Worm (Caenorhabditis elegans) whole organism, L4/young adult: Measurements from ENCODE around the gene ddo-3.

Experiments used
- W03F9.2 ChIP-seq: fragments of 150-350 bp; optimal IDR thresholded peaks from 2 replicates; lab custom pipeline; 2014; ENCODE audit warnings: missing biosample characterization, missing genetic modification characterization
- dao-5 ChIP-seq: sonication (generic microtip); optimal IDR thresholded peaks from 2 replicates; lab custom pipeline; 2016; ENCODE audit warnings: missing genotype, missing genetic modification characterization, moderate library complexity, missing compliant biosample characterization
- him-1 ChIP-seq: sonication (generic microtip); optimal IDR thresholded peaks from 2 replicates; lab custom pipeline; 2016; ENCODE audit warnings: missing genotype, missing genetic modification reagents, missing genetic modification characterization, missing compliant biosample characterization

ddo-3 gene

ce11 chrIII:6587564-6587963, at the start of gene ddo-3:
Gene ddo-3 (plus strand): TSS chrIII:6587864.
- TF ChIP-seq him-1 = no peak
- no peak for TF ChIP-seq W03F9.2 (tag; lab: Kevin White, UChicago)
- no peak for TF ChIP-seq dao-5

ce11 chrIII:6551187-6552058, 36.2 kb upstream of the ddo-3 start, which contains the start of gene C09E7.7:
Gene C09E7.7 (minus strand): TSS chrIII:6551243.
- peak; percentile 59 for TF ChIP-seq him-1

- TF ChIP-seq W03F9.2 (tag; lab: Kevin White, UChicago) (no peak), dao-5 (no peak), him-1 (no peak)
Observed at ce11 chrIII:6558487-6558886, 29.2 kb upstream of the ddo-3 start, which contains the start of gene C09E7.8. Gene C09E7.8 (minus strand): TSS chrIII:6558587.

- no peak for TF ChIP-seq him-1
- no peak for TF ChIP-seq W03F9.2 (tag; lab: Kevin White, UChicago)
- no peak for TF ChIP-seq dao-5
Observed at ce11 chrIII:6577159-6577558, 10.5 kb upstream of the ddo-3 start.

- TF ChIP-seq dao-5 = no peak
- no peak for TF ChIP-seq W03F9.2 (tag; lab: Kevin White, UChicago)
- TF ChIP-seq him-1 = no peak
Observed at ce11 chrIII:6578505-6578904, 9.2 kb upstream of the ddo-3 start, which contains the start of gene F27B3.6. Gene F27B3.6 (minus strand): TSS chrIII:6578605.

ce11 chrIII:6579398-6579797, 8.3 kb upstream of the ddo-3 start, which contains the start of gene F27B3.8:
Gene F27B3.8 (plus strand): TSS chrIII:6579698.
- no peak for TF ChIP-seq W03F9.2 (tag; lab: Kevin White, UChicago)
- no peak for TF ChIP-seq him-1
- TF ChIP-seq dao-5 = no peak

ce11 chrIII:6581585-6581984, 6.1 kb upstream of the ddo-3 start, which contains the start of gene acr-21:
Gene acr-21 (plus strand): TSS chrIII:6581885.
- TF ChIP-seq him-1 (no peak), dao-5 (no peak), W03F9.2 (tag; lab: Kevin White, UChicago) (no peak)

ce11 chrIII:6589499-6589898, 1.8 kb downstream of the ddo-3 start:
- TF ChIP-seq W03F9.2 (tag; lab: Kevin White, UChicago) = no peak
- no peak for TF ChIP-seq him-1
- no peak for TF ChIP-seq dao-5

ce11 chrIII:6592075-6592474, 4.4 kb downstream of the ddo-3 start, which contains the start of gene F20H11.1:
Gene F20H11.1 (minus strand): TSS chrIII:6592175.
- no peak for TF ChIP-seq dao-5
- no peak for TF ChIP-seq W03F9.2 (tag; lab: Kevin White, UChicago)
- no peak for TF ChIP-seq him-1

- TF ChIP-seq dao-5 (no peak), W03F9.2 (tag; lab: Kevin White, UChicago) (no peak)
Observed at ce11 chrIII:6594069-6594468, 6.4 kb downstream of the ddo-3 start.

ce11 chrIII:6601073-6601472, 13.4 kb downstream of the ddo-3 start, which contains the start of gene let-765:
Gene let-765 (minus strand): TSS chrIII:6601173.
- no peak for TF ChIP-seq W03F9.2 (tag; lab: Kevin White, UChicago)
- TF ChIP-seq him-1 = no peak

ce11 chrIII:6603185-6603584, 15.5 kb downstream of the ddo-3 start:
- TF ChIP-seq W03F9.2 (tag; lab: Kevin White, UChicago) (no peak), dao-5 (no peak), him-1 (no peak)

ce11 chrIII:6604317-6604716, 16.7 kb downstream of the ddo-3 start:
- TF ChIP-seq W03F9.2 (tag; lab: Kevin White, UChicago) (no peak), him-1 (no peak), dao-5 (no peak)

ce11 chrIII:6605442-6605992, 17.9 kb downstream of the ddo-3 start:
- TF ChIP-seq W03F9.2 (tag; lab: Kevin White, UChicago) (no peak), dao-5 (no peak), him-1 (no peak)

ce11 chrIII:6606022-6606467, 18.4 kb downstream of the ddo-3 start:
- TF ChIP-seq dao-5 (peak; percentile 52), W03F9.2 (tag; lab: Kevin White, UChicago) (peak; percentile 79), him-1 (peak; percentile 60)
